Worm (Caenorhabditis elegans): ENCODE results near the gene C17H11.6.

C17H11.6 gene

ce11 chrX:8162793-8163192 lies 40.8 kb downstream of the C17H11.6 start, which contains the start of gene F22F1.3:
Gene F22F1.3, minus strand, starts transcription at chrX:8163073.
- TF ChIP-seq unc-130 (GFP tag; optimal IDR thresholded peaks at IDR 0.05) (no peak), ama-1 (optimal IDR thresholded peaks at IDR 0.05) (no peak), ama-1 (GFP tag; optimal IDR thresholded peaks at IDR 0.05) (no peak), pha-4 (tag; optimal IDR thresholded peaks at IDR 0.05) (no peak), dox-1 (GFP tag; IDR thresholded peaks at IDR 0.05) (no peak), K12H6.12 (tag; optimal IDR thresholded peaks at IDR 0.05) (no peak), xnd-1 (tag; optimal IDR thresholded peaks at IDR 0.05) (no peak), dpff-1 (tag; optimal IDR thresholded peaks at IDR 0.05) (no peak)

ce11 chrX:8160016-8160415 lies 43.6 kb downstream of the C17H11.6 start:
- TF ChIP-seq K12H6.12 (tag; optimal IDR thresholded peaks at IDR 0.05): peak; percentile 54
- no peak for TF ChIP-seq ceh-58 (GFP tag; IDR thresholded peaks at IDR 0.05)
- TF ChIP-seq lag-1 (GFP tag; IDR thresholded peaks at IDR 0.05): no peak
- TF ChIP-seq ceh-27 (GFP tag; optimal IDR thresholded peaks at IDR 0.05): peak; percentile 47

ce11 chrX:8158975-8159813 lies 44.4 kb downstream of the C17H11.6 start, which contains the start of gene hil-3:
Gene hil-3, plus strand, starts transcription at chrX:8159169.
- 0 out of 2 replicates have a peak, but pooled peaks have one; percentile 5 for TF ChIP-seq ztf-25 (GFP tag; IDR thresholded peaks at IDR 0.05)
- no peak for TF ChIP-seq sea-2 (GFP tag; IDR thresholded peaks at IDR 0.05)
- TF ChIP-seq zfh-2 (GFP tag; conservative IDR thresholded peaks at IDR 0.05): peak; percentile 64
- TF ChIP-seq ztf-3 (GFP tag; optimal IDR thresholded peaks at IDR 0.05): no peak
- TF ChIP-seq rec-8 (tag; optimal IDR thresholded peaks at IDR 0.05): no peak
- TF ChIP-seq F39B2.1 (GFP tag; IDR thresholded peaks at IDR 0.05): peak; percentile 98
- TF ChIP-seq tbp1 (GFP tag; optimal IDR thresholded peaks at IDR 0.05): peak; percentile 29
- no peak for TF ChIP-seq D2030.7 (GFP tag; IDR thresholded peaks at IDR 0.05)
- TF ChIP-seq nhr-120 (GFP tag; IDR thresholded peaks at IDR 0.05): 0 out of 2 replicates have a peak, but pooled peaks have one; percentile 17
- no peak for TF ChIP-seq F37B4.10 (GFP tag; IDR thresholded peaks at IDR 0.05)
- no peak for TF ChIP-seq F55B11.4 (tag; optimal IDR thresholded peaks at IDR 0.05; ENCODE audit: borderline replicate concordance, insufficient read depth)
- TF ChIP-seq pbrm-1 (GFP tag; IDR thresholded peaks at IDR 0.05): peak; percentile 43; the same call in 1 of the 2 replicates
- TF ChIP-seq bed-1 (GFP tag; IDR thresholded peaks at IDR 0.05): 0 out of 2 replicates have a peak, but pooled peaks have one; percentile 53
- peak; percentile 32; the same call in 1 of the 2 replicates for TF ChIP-seq egrh-3 (GFP tag; IDR thresholded peaks at IDR 0.05)
- no peak for TF ChIP-seq unc-62 (GFP tag; optimal IDR thresholded peaks at IDR 0.05)
- TF ChIP-seq lin-54 (GFP tag; optimal IDR thresholded peaks at IDR 0.05): no peak
- peak; percentile 11 for TF ChIP-seq ceh-27 (GFP tag; optimal IDR thresholded peaks at IDR 0.05)

ce11 chrX:8157132-8157531 lies 46.5 kb downstream of the C17H11.6 start:
- TF ChIP-seq Y79H2A.3 (GFP tag; conservative IDR thresholded peaks at IDR 0.05) (no peak), F39B2.1 (GFP tag; IDR thresholded peaks at IDR 0.05) (peak; percentile 97)

- TF ChIP-seq attf-3 (GFP tag; conservative IDR thresholded peaks at IDR 0.05) (0 out of 2 replicates have a peak, but pooled peaks have one; percentile 18), rpc-1 (optimal IDR thresholded peaks at IDR 0.05) (peak; percentile 62), rpc-1 (tag; optimal IDR thresholded peaks at IDR 0.05) (peak; percentile 83), snpc-4 (GFP tag; optimal IDR thresholded peaks at IDR 0.05) (peak; percentile 67), snpc-4 (tag; optimal IDR thresholded peaks at IDR 0.05) (peak in 2 of 4 experiments; percentile 35 to 44), ztf-26 (tag; optimal IDR thresholded peaks at IDR 0.05) (no peak), tbp1 (GFP tag; optimal IDR thresholded peaks at IDR 0.05) (peak; percentile 92), athp-1 (tag; optimal IDR thresholded peaks at IDR 0.05) (no peak), nfya-1 (tag; optimal IDR thresholded peaks at IDR 0.05; ENCODE audit: borderline replicate concordance, insufficient read depth) (no peak), pbrm-1 (GFP tag; IDR thresholded peaks at IDR 0.05) (peak; percentile 85), hmg-20 (GFP tag; IDR thresholded peaks at IDR 0.05) (0 out of 2 replicates have a peak, but pooled peaks have one; percentile 51), Y56A3A.18 (GFP tag; IDR thresholded peaks at IDR 0.05) (peak; percentile 75; the same call in 1 of the 2 replicates), rcor-1 (GFP tag; IDR thresholded peaks at IDR 0.05) (peak; percentile 61), ekl-4 (GFP tag; IDR thresholded peaks at IDR 0.05) (no peak; the same call in 1 of the 2 replicates), hsf-1 (GFP tag; IDR thresholded peaks at IDR 0.05) (no peak), ets-4 (GFP tag; optimal IDR thresholded peaks at IDR 0.05) (no peak), D2030.7 (GFP tag; IDR thresholded peaks at IDR 0.05) (peak; percentile 80)
Observed at ce11 chrX:8156502-8156901, 47.1 kb downstream of the C17H11.6 start.
